Fruit fly (Drosophila melanogaster) whole organism, wandering third instar larva: ENCODE data around the gene CG4455.
A peak's percentile ranks its signal among the peaks of the same experiment; 100 is the strongest.

Experiments
- Abd-B ChIP-seq: fragments of >200 bp; optimal IDR thresholded peaks from 2 replicates; lab custom pipeline; 2017; ENCODE audit warnings: missing biosample characterization, missing genetic modification characterization
- CG32264 ChIP-seq: fragments of 200-800 bp; sonication (Bioruptor generic); optimal IDR thresholded peaks from 2 replicates; lab custom pipeline; 2016; ENCODE audit warnings: missing biosample characterization, missing genetic modification characterization
- CrebA ChIP-seq: fragments of 200-800 bp; sonication (Bioruptor generic); optimal IDR thresholded peaks from 2 replicates; lab custom pipeline; 2016; ENCODE audit warnings: missing biosample characterization, mild to moderate bottlenecking, missing genetic modification characterization, borderline replicate concordance
- Dfd ChIP-seq: fragments of >200 bp; optimal IDR thresholded peaks from 2 replicates; lab custom pipeline; 2017; ENCODE audit warnings: missing biosample characterization, missing genetic modification characterization
- Dif ChIP-seq: fragments of 200-275, 200-300 bp; sonication (Bioruptor generic); optimal IDR thresholded peaks from 2 replicates; lab custom pipeline; 2018; ENCODE audit warnings: missing biosample characterization, missing genetic modification characterization; ENCODE audit not compliant: partially characterized antibody
- GATAd ChIP-seq: sonication (Bioruptor generic); optimal IDR thresholded peaks from 2 replicates; lab custom pipeline; 2016; ENCODE audit warnings: missing biosample characterization, missing genetic modification characterization
- HLH106 ChIP-seq: fragments of 200-800 bp; optimal IDR thresholded peaks from 3 replicates; lab custom pipeline; 2019; ENCODE audit warnings: missing biosample characterization, mild to moderate bottlenecking, missing genetic modification characterization, moderate library complexity
- Hnf4 ChIP-seq: fragments of 200-800 bp; sonication (Bioruptor generic); optimal IDR thresholded peaks from 2 replicates; lab custom pipeline; 2016; ENCODE audit warnings: missing biosample characterization, mild to moderate bottlenecking, missing genetic modification characterization
- Hr78 ChIP-seq: fragments of >200 bp; optimal IDR thresholded peaks from 2 replicates; lab custom pipeline; 2017; ENCODE audit warnings: missing biosample characterization, missing genetic modification characterization
- Hr83 ChIP-seq: fragments of 200-300 bp; sonication (Bioruptor generic); optimal IDR thresholded peaks from 2 replicates; lab custom pipeline; 2016; ENCODE audit warnings: missing biosample characterization, mild to moderate bottlenecking, missing genetic modification characterization, moderate library complexity; ENCODE audit not compliant: poor library complexity, severe bottlenecking
- Jra ChIP-seq: sonication (Bioruptor generic); optimal IDR thresholded peaks from 2 replicates; lab custom pipeline; 2016; ENCODE audit warnings: missing biosample characterization, missing genetic modification characterization
- N ChIP-seq: fragments of >200 bp; optimal IDR thresholded peaks from 2 replicates; lab custom pipeline; 2018; ENCODE audit warnings: missing biosample characterization, missing external identifiers, missing genetic modification characterization
- OdsH ChIP-seq: fragments of 200-800 bp; sonication (Bioruptor generic); optimal IDR thresholded peaks from 2 replicates; lab custom pipeline; 2016; ENCODE audit warnings: missing biosample characterization, mild to moderate bottlenecking, missing genetic modification characterization
- Sp1 ChIP-seq: fragments of 200-800 bp; sonication (Bioruptor generic); optimal IDR thresholded peaks from 3 replicates; lab custom pipeline; 2019; ENCODE audit warnings: missing biosample characterization, mild to moderate bottlenecking, missing genetic modification characterization, moderate library complexity
- Vsx2 ChIP-seq: fragments of 200-300, 225-300 bp; sonication (Bioruptor generic); optimal IDR thresholded peaks from 2 replicates; lab custom pipeline; 2018; ENCODE audit warnings: missing biosample characterization, missing genetic modification characterization; ENCODE audit not compliant: partially characterized antibody
- br ChIP-seq: fragments of 200-800 bp; sonication (Bioruptor generic); optimal IDR thresholded peaks from 2 replicates; lab custom pipeline; 2016; ENCODE audit warnings: missing biosample characterization, missing genetic modification characterization
- brk ChIP-seq: fragments of 200-800 bp; sonication (Bioruptor generic); optimal IDR thresholded peaks from 2 replicates; lab custom pipeline; 2016; ENCODE audit warnings: missing biosample characterization, mild to moderate bottlenecking, missing genetic modification characterization
- dl ChIP-seq, 2 experiments: fragments of 175-275, 200-275 bp in 1 of 2; fragments of 200-275 bp in 1 of 2; sonication (Bioruptor generic); optimal IDR thresholded peaks; lab custom pipeline; 2018; ENCODE audit warnings: mild to moderate bottlenecking in 2 of 2, missing biosample characterization in 2 of 2, missing genetic modification characterization in 2 of 2, moderate library complexity in 2 of 2; ENCODE audit not compliant: partially characterized antibody in 2 of 2, insufficient read depth in 1 of 2
- dmrt93B ChIP-seq: fragments of 200-800 bp; sonication (Bioruptor generic); optimal IDR thresholded peaks from 2 replicates; lab custom pipeline; 2018; ENCODE audit warnings: missing biosample characterization, mild to moderate bottlenecking, missing genetic modification characterization
- foxo ChIP-seq, 2 experiments: fragments of 200-800 bp; sonication (Bioruptor generic); optimal IDR thresholded peaks; 2 replicates in 1 of 2; 3 replicates in 1 of 2; lab custom pipeline; 2016 to 2017; ENCODE audit warnings: missing biosample characterization in 2 of 2, missing genetic modification characterization in 2 of 2
- fru ChIP-seq: fragments of 200-800 bp; sonication (Bioruptor generic); optimal IDR thresholded peaks from 3 replicates; lab custom pipeline; 2016; ENCODE audit warnings: missing biosample characterization, mild to moderate bottlenecking, missing genetic modification characterization
- jim ChIP-seq: fragments of 175-275, 200-325 bp; sonication (Bioruptor generic); optimal IDR thresholded peaks from 2 replicates; lab custom pipeline; 2016; ENCODE audit warnings: missing biosample characterization, mild to moderate bottlenecking, missing genetic modification characterization
- psq ChIP-seq: fragments of 200-800 bp; sonication (Bioruptor generic); optimal IDR thresholded peaks from 3 replicates; lab custom pipeline; 2017; ENCODE audit warnings: missing biosample characterization, mild to moderate bottlenecking, missing genetic modification characterization, moderate library complexity
- rgr ChIP-seq: fragments of 200-800 bp; sonication (Bioruptor generic); optimal IDR thresholded peaks from 3 replicates; lab custom pipeline; 2016; ENCODE audit warnings: missing biosample characterization, mild to moderate bottlenecking, missing genetic modification characterization
- sage ChIP-seq: fragments of 200-800 bp; sonication (Bioruptor generic); optimal IDR thresholded peaks from 2 replicates; lab custom pipeline; 2016; ENCODE audit warnings: missing biosample characterization, mild to moderate bottlenecking, missing genetic modification characterization
- sv ChIP-seq: fragments of 200-800 bp; sonication (Bioruptor generic); optimal IDR thresholded peaks from 3 replicates; lab custom pipeline; 2016; ENCODE audit warnings: missing biosample characterization, missing genetic modification characterization
- tai ChIP-seq: sonication (Bioruptor generic); optimal IDR thresholded peaks from 2 replicates; lab custom pipeline; 2016; ENCODE audit warnings: missing biosample characterization, missing genetic modification characterization
- woc ChIP-seq: sonication (Bioruptor generic); optimal IDR thresholded peaks from 2 replicates; lab custom pipeline; 2016; ENCODE audit warnings: missing biosample characterization, mild to moderate bottlenecking, missing genetic modification characterization

The CG4455 gene

DNA sequence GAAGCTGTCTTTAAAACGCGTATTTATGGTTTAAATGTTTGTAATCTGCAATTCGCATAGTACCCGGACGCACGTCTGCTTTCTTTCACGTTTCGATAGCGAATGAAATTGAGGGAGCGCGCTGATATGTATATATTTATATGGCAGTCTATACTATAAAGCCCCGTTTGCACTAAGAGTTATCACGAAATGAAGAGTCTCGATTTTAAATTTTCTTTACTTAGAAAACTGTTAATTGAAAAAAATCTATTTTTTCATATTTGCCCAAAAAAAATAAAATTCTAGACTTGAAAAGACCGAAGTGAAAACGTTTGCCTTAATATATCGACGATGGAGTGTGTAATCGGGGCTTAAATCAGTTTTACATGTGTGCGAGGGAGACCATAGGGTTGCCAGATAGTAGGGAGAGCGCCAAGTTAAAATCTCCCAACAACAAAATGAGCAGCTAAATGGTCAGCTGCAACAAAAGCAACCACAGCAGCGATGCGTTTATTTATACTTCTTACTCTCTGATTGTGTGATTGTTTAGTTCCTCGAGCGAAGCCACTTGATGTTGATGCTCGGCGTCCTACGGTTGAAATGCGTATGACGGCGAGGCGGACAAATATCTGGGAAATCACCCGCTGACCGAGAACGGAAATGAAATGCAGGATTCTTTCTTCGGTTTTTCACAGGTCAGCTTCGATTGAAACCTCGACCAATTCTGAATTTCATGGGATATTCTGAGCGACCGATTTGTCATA is 27.0 kb upstream of the CG4455 start, which contains the start of gene cact (continued):
- TF ChIP-seq Dif (GFP tag; lab: Kevin White, UChicago) (peak; percentile 70), Dfd (GFP tag; lab: Kevin White, UChicago) (no peak)

DNA sequence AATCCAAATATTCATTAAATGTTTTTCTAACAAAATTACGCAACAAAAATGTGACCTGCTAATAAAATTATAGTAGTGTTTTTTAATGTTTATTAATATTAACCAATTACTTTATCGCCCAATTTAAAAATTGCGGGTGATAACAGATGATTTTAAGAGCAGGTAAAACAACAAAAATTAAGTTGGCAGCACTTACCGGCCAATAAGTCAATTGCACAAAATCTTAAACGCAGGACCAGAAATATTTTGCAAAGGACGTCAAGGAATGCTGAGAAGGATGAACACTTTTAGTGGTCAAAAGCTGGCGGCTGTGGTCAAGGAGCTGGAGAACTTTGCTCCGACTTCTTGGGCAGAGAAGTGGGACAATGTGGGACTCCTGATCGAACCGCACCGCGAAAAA is 25.8 kb upstream of the CG4455 start, which contains the start of gene CG4278:
Gene CG4278, plus strand, starts transcription at position 178 of the 400 bp plus-strand sequence.
- TF ChIP-seq Vsx2 (GFP tag; lab: Kevin White, UChicago) (no peak), br (GFP tag; lab: Kevin White, UChicago) (no peak), Sp1 (GFP tag; lab: Kevin White, UChicago) (no peak), Hnf4 (GFP tag; lab: Kevin White, UChicago) (no peak), woc (GFP tag; lab: Kevin White, UChicago) (no peak), Hr78 (GFP tag; lab: Kevin White, UChicago) (no peak), dl (GFP tag; optimal IDR thresholded peaks at IDR 0.05; lab: Kevin White, UChicago; ENCODE audit: insufficient read depth in 1 of 2, partially characterized antibody in 2 of 2) (no peak), HLH106 (tag; lab: Kevin White, UChicago) (no peak), Dfd (GFP tag; lab: Kevin White, UChicago) (no peak), Hr83 (GFP tag; lab: Kevin White, UChicago) (no peak), foxo (GFP tag; optimal IDR thresholded peaks at IDR 0.05; lab: Kevin White, UChicago) (no peak), CG32264 (GFP tag; lab: Kevin White, UChicago) (no peak), Abd-B (GFP tag; lab: Kevin White, UChicago) (no peak), dmrt93B (no peak), jim (GFP tag; lab: Kevin White, UChicago) (no peak), Jra (GFP tag; lab: Kevin White, UChicago) (no peak), brk (no peak)

DNA sequence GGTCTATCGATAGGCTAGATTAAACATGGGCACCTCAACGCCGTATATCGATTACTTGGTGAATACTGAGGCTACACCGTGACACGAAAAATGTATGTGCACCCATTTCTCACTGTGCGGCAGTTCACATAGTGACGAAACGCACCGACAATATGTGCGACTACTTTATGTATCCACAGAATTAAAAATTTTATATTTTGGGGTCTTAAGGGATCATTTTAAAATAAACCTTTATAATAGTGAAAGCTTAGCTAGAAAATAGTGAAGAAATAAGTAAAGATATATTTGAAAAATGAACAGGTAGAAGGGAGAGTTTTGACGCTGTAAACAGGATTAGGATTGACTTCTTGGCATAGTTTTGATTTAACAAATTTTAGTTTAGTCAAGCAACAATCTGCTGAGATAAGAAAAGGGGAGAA is 23.6 kb upstream of the CG4455 start, which contains the start of gene mRpL4:
Gene mRpL4, minus strand, starts transcription at position 31 of the 419 bp plus-strand sequence.
- TF ChIP-seq foxo (GFP tag; optimal IDR thresholded peaks at IDR 0.05; lab: Kevin White, UChicago) (peak in 1 of 2 experiments; percentile 71), jim (GFP tag; lab: Kevin White, UChicago) (no peak), tai (GFP tag; lab: Kevin White, UChicago) (peak; percentile 85), Vsx2 (GFP tag; lab: Kevin White, UChicago) (no peak), sv (GFP tag; lab: Kevin White, UChicago) (peak; percentile 64), N (GFP tag; lab: Kevin White, UChicago) (no peak), sage (GFP tag; lab: Kevin White, UChicago) (no peak), Hnf4 (GFP tag; lab: Kevin White, UChicago) (peak; percentile 81), CrebA (no peak), rgr (GFP tag; lab: Kevin White, UChicago) (no peak), fru (GFP tag; lab: Kevin White, UChicago) (no peak), dmrt93B (no peak), dl (GFP tag; optimal IDR thresholded peaks at IDR 0.05; lab: Kevin White, UChicago; ENCODE audit: insufficient read depth in 1 of 2, partially characterized antibody in 2 of 2) (no peak), Jra (GFP tag; lab: Kevin White, UChicago) (peak; percentile 57), woc (GFP tag; lab: Kevin White, UChicago) (peak; percentile 72), psq (peak; percentile 43), OdsH (GFP tag; lab: Kevin White, UChicago) (peak; percentile 14), Hr83 (GFP tag; lab: Kevin White, UChicago) (peak; percentile 63), brk (no peak)

DNA sequence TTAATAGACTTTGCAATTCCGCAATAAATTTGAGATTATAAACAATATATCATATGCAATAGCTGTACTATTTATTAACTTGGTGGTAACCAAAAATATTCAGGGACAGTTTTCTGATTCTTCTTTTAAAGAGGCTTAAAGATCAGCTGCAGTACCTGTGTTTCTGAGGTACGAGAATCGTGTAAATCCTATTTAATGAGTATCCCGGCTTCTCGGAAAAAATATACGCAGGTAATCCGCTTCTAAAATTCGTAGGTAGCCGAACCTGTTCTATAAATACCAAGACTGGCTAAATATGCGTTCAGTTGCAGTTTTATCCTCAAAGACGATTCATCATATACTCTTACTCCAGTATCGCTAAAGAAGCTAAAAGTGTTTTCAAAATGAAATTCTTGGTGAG is 23.1 kb upstream of the CG4455 start, which contains the start of gene CG4440:
Gene CG4440, plus strand, starts transcription at position 301 of the 400 bp plus-strand sequence.
- TF ChIP-seq Dfd (GFP tag; lab: Kevin White, UChicago) (no peak), CrebA (no peak), foxo (GFP tag; optimal IDR thresholded peaks at IDR 0.05; lab: Kevin White, UChicago) (no peak), dmrt93B (no peak), Sp1 (GFP tag; lab: Kevin White, UChicago) (no peak), GATAd (GFP tag; lab: Kevin White, UChicago) (no peak), jim (GFP tag; lab: Kevin White, UChicago) (no peak), Hr83 (GFP tag; lab: Kevin White, UChicago) (no peak), sv (GFP tag; lab: Kevin White, UChicago) (no peak), rgr (GFP tag; lab: Kevin White, UChicago) (no peak)
